Fruit fly (Drosophila melanogaster): ENCODE measurements around the gene alpha-Est5.

Gene alpha-Est5

dm6 chr3R:7500513-7500912 lies 35.7 kb downstream of the alpha-Est5 start (continued):
- TF ChIP-seq CG15011 (GFP tag; optimal IDR thresholded peaks at IDR 0.05) = no peak
- TF ChIP-seq CG14014 (GFP tag; IDR thresholded peaks at IDR 0.05) = peak; percentile 42; the same call in 1 of the 2 replicates
- TF ChIP-seq crp (GFP tag; optimal IDR thresholded peaks at IDR 0.05) = no peak
- TF ChIP-seq Dad (GFP tag; optimal IDR thresholded peaks at IDR 0.05) = no peak
- peak; percentile 62 for TF ChIP-seq Atf6 (GFP tag; IDR thresholded peaks at IDR 0.05)
- TF ChIP-seq ap (GFP tag; IDR thresholded peaks at IDR 0.05) = 0 out of 2 replicates have a peak, but pooled peaks have one; percentile 25
- TF ChIP-seq CG11723 (GFP tag; optimal IDR thresholded peaks at IDR 0.05) = no peak
- TF ChIP-seq CTCF (GFP tag; optimal IDR thresholded peaks at IDR 0.05) = no peak
- TF ChIP-seq CG11093 (GFP tag; IDR thresholded peaks at IDR 0.05) = no peak
- TF ChIP-seq HLH4C (GFP tag; IDR thresholded peaks at IDR 0.05; ENCODE audit: partially characterized antibody) = no peak
- no peak for TF ChIP-seq Awh (GFP tag; IDR thresholded peaks at IDR 0.05)
- no peak for TF ChIP-seq Elba2 (GFP tag; optimal IDR thresholded peaks at IDR 0.05)
- TF ChIP-seq Gsc (GFP tag; IDR thresholded peaks at IDR 0.05) = no peak
- no peak for TF ChIP-seq pfk (GFP tag; optimal IDR thresholded peaks at IDR 0.05)
- no peak for TF ChIP-seq Hmx (GFP tag; optimal IDR thresholded peaks at IDR 0.05)
- no peak for TF ChIP-seq Jarid2 (GFP tag; optimal IDR thresholded peaks at IDR 0.05)
- no peak for TF ChIP-seq CG12299 (tag; optimal IDR thresholded peaks at IDR 0.05)
- TF ChIP-seq tgo (GFP tag; IDR thresholded peaks at IDR 0.05) = 0 out of 3 replicates have a peak, but pooled peaks have one; percentile 14
- no peak for TF ChIP-seq yki (optimal IDR thresholded peaks at IDR 0.05)
- no peak for TF ChIP-seq HmgZ (tag; optimal IDR thresholded peaks at IDR 0.05)
- TF ChIP-seq nom (GFP tag; optimal IDR thresholded peaks at IDR 0.05) = no peak
- no peak for TF ChIP-seq fu2 (GFP tag; optimal IDR thresholded peaks at IDR 0.05)
- TF ChIP-seq CG2889 (GFP tag; IDR thresholded peaks at IDR 0.05) = 0 out of 3 replicates have a peak, but pooled peaks have one; percentile 44
- no peak for TF ChIP-seq bowl (GFP tag; IDR thresholded peaks at IDR 0.05)
- no peak for TF ChIP-seq CG12942 (GFP tag; optimal IDR thresholded peaks at IDR 0.05)
- no peak for TF ChIP-seq Dll (GFP tag; IDR thresholded peaks at IDR 0.05; ENCODE audit: partially characterized antibody)
- TF ChIP-seq CG10565 (GFP tag; optimal IDR thresholded peaks at IDR 0.05) = no peak
- no peak for TF ChIP-seq pros (GFP tag; optimal IDR thresholded peaks at IDR 0.05)
- no peak; the same call in 1 of the 2 replicates for TF ChIP-seq Ravus (GFP tag; IDR thresholded peaks at IDR 0.05)
- no peak for TF ChIP-seq ash1 (GFP tag; optimal IDR thresholded peaks at IDR 0.05)
- TF ChIP-seq sr (GFP tag; IDR thresholded peaks at IDR 0.05) = no peak
- TF ChIP-seq ase (GFP tag; IDR thresholded peaks at IDR 0.05) = no peak
- no peak for TF ChIP-seq CG1792 (GFP tag; optimal IDR thresholded peaks at IDR 0.05)
- peak; percentile 6 for TF ChIP-seq cwo (GFP tag; optimal IDR thresholded peaks at IDR 0.05)
- no peak for TF ChIP-seq klu (GFP tag; IDR thresholded peaks at IDR 0.05)
- TF ChIP-seq HHEX (GFP tag; optimal IDR thresholded peaks at IDR 0.05) = no peak
- TF ChIP-seq CoRest (tag; optimal IDR thresholded peaks at IDR 0.05) = peak; percentile 30
- peak; percentile 37 for TF ChIP-seq Hmr (GFP tag; optimal IDR thresholded peaks at IDR 0.05)
- TF ChIP-seq CG13894 (tag; optimal IDR thresholded peaks at IDR 0.05) = peak; percentile 40
- TF ChIP-seq Doc3 (GFP tag; IDR thresholded peaks at IDR 0.05; ENCODE audit: partially characterized antibody) = no peak
- no peak for TF ChIP-seq CG6813 (GFP tag; optimal IDR thresholded peaks at IDR 0.05)
- no peak for TF ChIP-seq CG4328 (GFP tag; optimal IDR thresholded peaks at IDR 0.05)
- peak; percentile 30; the same call in 1 of the 3 replicates for TF ChIP-seq dysf (GFP tag; IDR thresholded peaks at IDR 0.05)
- peak; percentile 59 for TF ChIP-seq lilli (GFP tag; optimal IDR thresholded peaks at IDR 0.05)
- peak; percentile 30 for TF ChIP-seq CG3281 (GFP tag; optimal IDR thresholded peaks at IDR 0.05)
- TF ChIP-seq CG9609 (GFP tag; optimal IDR thresholded peaks at IDR 0.05) = no peak
- TF ChIP-seq CG33557 (GFP tag; optimal IDR thresholded peaks at IDR 0.05) = no peak
- TF ChIP-seq Bdp1 (GFP tag; optimal IDR thresholded peaks at IDR 0.05) = no peak
- TF ChIP-seq CG11504 (tag; optimal IDR thresholded peaks at IDR 0.05) = peak; percentile 50
- TF ChIP-seq Atf3 (GFP tag; optimal IDR thresholded peaks at IDR 0.05) = no peak
- TF ChIP-seq H2.0 (GFP tag; IDR thresholded peaks at IDR 0.05) = peak; percentile 54
- TF ChIP-seq Hsf (GFP tag; optimal IDR thresholded peaks at IDR 0.05) = peak; percentile 13
